Fruit fly (Drosophila melanogaster) whole organism, embryonic: ENCODE results near the gene CG32713.

Experiments used
- Blimp-1 ChIP-seq: fragments of 200-800 bp; sonication (Bioruptor generic); optimal IDR thresholded peaks from 3 replicates; lab custom pipeline; 2018; ENCODE audit warnings: missing biosample characterization, missing genetic modification characterization, mild to moderate bottlenecking, moderate library complexity, missing genetic modification reagents
- CG11696 ChIP-seq: fragments of 200-800 bp; sonication (Bioruptor generic); IDR thresholded peaks from 2 replicates; pipeline ENCODE4 v1.3.6; 2022; ENCODE audit warnings: missing biosample characterization, missing genetic modification characterization
- CG12104 ChIP-seq: fragments of 200-800 bp; sonication (Bioruptor generic); optimal IDR thresholded peaks from 3 replicates; lab custom pipeline; 2016; ENCODE audit warnings: missing biosample characterization, missing genetic modification characterization
- CG14441 ChIP-seq: fragments of 200-800 bp; sonication (Bioruptor generic); IDR thresholded peaks from 2 replicates; pipeline ENCODE4 v1.3.6; 2022; ENCODE audit warnings: missing biosample characterization, missing genetic modification characterization
- CG15073 ChIP-seq: fragments of 200-800 bp; sonication (Bioruptor generic); optimal IDR thresholded peaks from 2 replicates; lab custom pipeline; 2016; ENCODE audit warnings: missing biosample characterization, missing genetic modification characterization
- CG15269 ChIP-seq: fragments of 200-800 bp; sonication (Bioruptor generic); optimal IDR thresholded peaks from 2 replicates; lab custom pipeline; 2018; ENCODE audit warnings: missing biosample characterization, mild to moderate bottlenecking, missing genetic modification characterization, moderate library complexity
- CG1603 ChIP-seq: fragments of 200-800 bp; sonication (Bioruptor generic); optimal IDR thresholded peaks from 2 replicates; lab custom pipeline; 2019; ENCODE audit warnings: missing biosample characterization, mild to moderate bottlenecking, missing genetic modification characterization, moderate library complexity
- CG17328 ChIP-seq: fragments of 200-800 bp; sonication (Bioruptor generic); IDR thresholded peaks from 2 replicates; pipeline ENCODE4 v1.3.6; 2022; ENCODE audit warnings: missing biosample characterization, missing genetic modification characterization
- CG30403 ChIP-seq: fragments of 200-800 bp; sonication (Bioruptor generic); optimal IDR thresholded peaks from 3 replicates; lab custom pipeline; 2016; ENCODE audit warnings: missing biosample characterization, missing genetic modification characterization
- CG31365 ChIP-seq: fragments of 200-800 bp; sonication (Bioruptor generic); optimal IDR thresholded peaks from 2 replicates; lab custom pipeline; 2018; ENCODE audit warnings: missing biosample characterization, mild to moderate bottlenecking, missing genetic modification characterization
- CG32772 ChIP-seq: fragments of 200-800 bp; sonication (Bioruptor generic); IDR thresholded peaks from 2 replicates; pipeline ENCODE4 v1.3.6; 2022; ENCODE audit warnings: missing biosample characterization, missing genetic modification characterization
- CG4360 ChIP-seq: fragments of 200-800 bp; sonication (Bioruptor generic); IDR thresholded peaks from 2 replicates; pipeline ENCODE4 v1.3.6; 2022; ENCODE audit warnings: missing biosample characterization, missing genetic modification characterization
- CG6689 ChIP-seq: fragments of 200-800 bp; sonication (Bioruptor generic); IDR thresholded peaks from 2 replicates; pipeline ENCODE4 v1.3.6; 2022; ENCODE audit warnings: missing biosample characterization, missing genetic modification characterization
- CG7745 ChIP-seq: fragments of 200-800 bp; sonication (Bioruptor generic); optimal IDR thresholded peaks from 2 replicates; lab custom pipeline; 2018; ENCODE audit warnings: missing biosample characterization, mild to moderate bottlenecking, missing genetic modification characterization, moderate library complexity
- CG9797 ChIP-seq: fragments of 200-800 bp; sonication (Bioruptor generic); optimal IDR thresholded peaks from 3 replicates; lab custom pipeline; 2018; ENCODE audit warnings: missing biosample characterization, mild to moderate bottlenecking, missing genetic modification characterization
- CoRest ChIP-seq: fragments of 200-800 bp; sonication (Bioruptor generic); optimal IDR thresholded peaks from 3 replicates; lab custom pipeline; 2018; ENCODE audit warnings: missing biosample characterization, mild to moderate bottlenecking, missing genetic modification characterization, moderate library complexity
- D ChIP-seq, 2 experiments: fragments of 200-800 bp in 1 of 2; fragments of >200 bp in 1 of 2; sonication (Bioruptor generic) in 1 of 2; optimal IDR thresholded peaks; 2 replicates in 1 of 2; 3 replicates in 1 of 2; lab custom pipeline; 2017; ENCODE audit warnings: mild to moderate bottlenecking in 1 of 2, missing biosample characterization in 1 of 2, missing genetic modification characterization in 1 of 2, missing genetic modification reagents in 1 of 2
- Dref ChIP-seq: fragments of 200-800 bp; sonication (Bioruptor generic); IDR thresholded peaks from 2 replicates; pipeline ENCODE4 v1.3.6; 2022; ENCODE audit warnings: missing biosample characterization, missing genetic modification characterization
- E2f1 ChIP-seq: fragments of 200-800 bp; sonication (Bioruptor generic); IDR thresholded peaks from 2 replicates; pipeline ENCODE4 v1.3.6; 2022; ENCODE audit warnings: missing biosample characterization, missing genetic modification characterization
- H2.0 ChIP-seq: fragments of 200-800 bp; sonication (Bioruptor generic); IDR thresholded peaks from 2 replicates; pipeline ENCODE4 v1.3.6; 2022; ENCODE audit warnings: missing biosample characterization, missing genetic modification characterization
- HHEX ChIP-seq: fragments of 200-800 bp; sonication (Bioruptor generic); optimal IDR thresholded peaks from 3 replicates; lab custom pipeline; 2017; ENCODE audit warnings: missing biosample characterization, mild to moderate bottlenecking, missing genetic modification characterization, missing genetic modification reagents
- MESR4 ChIP-seq: fragments of 200-800 bp; sonication (Bioruptor generic); optimal IDR thresholded peaks from 2 replicates; lab custom pipeline; 2018; ENCODE audit warnings: missing biosample characterization, mild to moderate bottlenecking, missing genetic modification characterization, moderate library complexity
- Med ChIP-seq: fragments of 200-800 bp; sonication (Bioruptor generic); peaks from one replicate; lab custom pipeline; 2016; ENCODE audit warnings: missing biosample characterization, missing genetic modification characterization, mild to moderate bottlenecking, inconsistent platforms, moderate library complexity
- Mes4 ChIP-seq: fragments of 200-800 bp; sonication (Bioruptor generic); optimal IDR thresholded peaks from 2 replicates; lab custom pipeline; 2016; ENCODE audit warnings: missing biosample characterization, missing genetic modification characterization
- Mrtf ChIP-seq: fragments of 200-800 bp; sonication (Bioruptor generic); IDR thresholded peaks from 3 replicates; pipeline ENCODE4 v1.3.6; 2022; ENCODE audit warnings: missing biosample characterization, missing genetic modification characterization
- Oaz ChIP-seq: fragments of 200-800 bp; sonication (Bioruptor generic); IDR thresholded peaks from 2 replicates; pipeline ENCODE4 v1.3.6; 2022; ENCODE audit warnings: missing biosample characterization, missing genetic modification characterization
- Oli ChIP-seq: fragments of 200-800 bp; sonication (Bioruptor generic); optimal IDR thresholded peaks from 2 replicates; lab custom pipeline; 2018; ENCODE audit warnings: missing biosample characterization, mild to moderate bottlenecking, missing genetic modification characterization, moderate library complexity
- Stat92E ChIP-seq, 3 experiments: fragments of >200 bp in 2 of 3; fragments of 200-800 bp in 1 of 3; sonication (Bioruptor generic) in 1 of 3; optimal IDR thresholded peaks; 2 replicates each; lab custom pipeline; 2017 to 2019; ENCODE audit warnings: missing biosample characterization in 3 of 3, missing genetic modification characterization in 3 of 3, mild to moderate bottlenecking in 1 of 3, moderate library complexity in 1 of 3
- bab2 ChIP-seq: fragments of 200-800 bp; sonication (Bioruptor generic); optimal IDR thresholded peaks from 2 replicates; lab custom pipeline; 2016; ENCODE audit warnings: missing biosample characterization, missing genetic modification characterization
- cato ChIP-seq: fragments of 200-800 bp; sonication (Bioruptor generic); optimal IDR thresholded peaks from 2 replicates; lab custom pipeline; 2016; ENCODE audit warnings: missing biosample characterization, missing genetic modification characterization, borderline replicate concordance
- corto ChIP-seq: fragments of 200-800 bp; sonication (Bioruptor generic); optimal IDR thresholded peaks from 2 replicates; lab custom pipeline; 2016; ENCODE audit warnings: missing biosample characterization, mild to moderate bottlenecking, missing genetic modification characterization, moderate library complexity
- crol ChIP-seq: fragments of 200-800 bp; sonication (Bioruptor generic); IDR thresholded peaks from 2 replicates; pipeline ENCODE4 v1.3.6; 2022; ENCODE audit warnings: missing biosample characterization, missing genetic modification characterization
- dmrt11E ChIP-seq: fragments of 200-800 bp; sonication (Bioruptor generic); optimal IDR thresholded peaks from 3 replicates; lab custom pipeline; 2018; ENCODE audit warnings: missing biosample characterization, mild to moderate bottlenecking, missing genetic modification characterization, moderate library complexity
- gfzf ChIP-seq: fragments of 200-800 bp; sonication (Bioruptor generic); optimal IDR thresholded peaks from 2 replicates; lab custom pipeline; 2016; ENCODE audit warnings: missing biosample characterization, mild to moderate bottlenecking, missing genetic modification characterization, moderate library complexity
- gsb ChIP-seq: fragments of 200-800 bp; sonication (Bioruptor generic); IDR thresholded peaks from 2 replicates; pipeline ENCODE4 v1.3.6; 2022; ENCODE audit warnings: missing biosample characterization, missing genetic modification characterization
- gt ChIP-seq: fragments of 200-800 bp; sonication (Bioruptor generic); IDR thresholded peaks from 2 replicates; pipeline ENCODE4 v1.3.6; 2022; ENCODE audit warnings: missing biosample characterization, missing genetic modification characterization
- ind ChIP-seq: fragments of 200-800 bp; sonication (Bioruptor generic); optimal IDR thresholded peaks from 3 replicates; lab custom pipeline; 2016; ENCODE audit warnings: missing biosample characterization, missing genetic modification characterization
- jigr1 ChIP-seq: fragments of 200-800 bp; sonication (Bioruptor generic); IDR thresholded peaks from 3 replicates; pipeline ENCODE4 v1.3.6; 2022; ENCODE audit warnings: missing biosample characterization, missing genetic modification characterization
- lilli ChIP-seq: fragments of 200-800 bp; sonication (Bioruptor generic); optimal IDR thresholded peaks from 3 replicates; lab custom pipeline; 2016; ENCODE audit warnings: missing biosample characterization, missing genetic modification characterization
- nerfin-1 ChIP-seq: fragments of 200-800 bp; sonication (Bioruptor generic); optimal IDR thresholded peaks from 3 replicates; lab custom pipeline; 2019; ENCODE audit warnings: missing biosample characterization, mild to moderate bottlenecking, missing genetic modification characterization, moderate library complexity
- psq ChIP-seq: fragments of 200-800 bp; sonication (Bioruptor generic); optimal IDR thresholded peaks from 2 replicates; lab custom pipeline; 2017; ENCODE audit warnings: missing biosample characterization, missing genetic modification characterization
- sr ChIP-seq: fragments of 200-800 bp; sonication (Bioruptor generic); IDR thresholded peaks from 3 replicates; pipeline ENCODE4 v1.3.6; 2022; ENCODE audit warnings: missing biosample characterization, missing genetic modification characterization

Gene CG32713

DNA sequence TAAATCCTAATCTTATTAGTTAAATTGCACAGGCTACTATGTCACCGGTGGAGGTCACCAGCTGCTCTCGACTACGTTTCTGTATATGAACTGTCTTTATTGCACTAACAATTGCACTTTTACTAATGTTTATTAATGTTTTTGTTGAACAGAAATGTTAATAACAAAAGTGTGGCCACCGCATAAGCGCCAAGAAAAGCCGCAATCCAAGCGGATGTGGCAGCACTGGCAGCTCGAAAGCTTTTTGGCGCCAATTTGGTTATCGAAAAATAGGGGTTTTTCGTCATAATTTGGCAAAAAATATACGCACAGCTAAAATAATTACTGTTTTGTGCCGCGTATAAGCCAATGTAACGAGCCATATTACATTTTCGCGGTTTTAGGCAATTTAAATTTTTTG is 15.3 kb downstream of the CG32713 start, which contains the start of gene CG12123 (continued):
- TF ChIP-seq Stat92E (GFP tag; optimal IDR thresholded peaks at IDR 0.05; lab: Kevin White, UChicago): peak in 1 of 3 experiments; percentile 3
- TF ChIP-seq D (optimal IDR thresholded peaks at IDR 0.05; lab: Kevin White, UChicago): no peak
- TF ChIP-seq D (GFP tag; optimal IDR thresholded peaks at IDR 0.05; lab: Kevin White, UChicago): no peak
- TF ChIP-seq CG15073 (GFP tag; lab: Kevin White, UChicago): no peak
- TF ChIP-seq Oaz: no peak
- TF ChIP-seq jigr1 (GFP tag; lab: Robert Waterston, UW): no peak
- TF ChIP-seq Dref (GFP tag; lab: Robert Waterston, UW): peak; percentile 65
- TF ChIP-seq CG7745 (tag; lab: Kevin White, UChicago): no peak
- no peak for TF ChIP-seq CoRest (tag; lab: Kevin White, UChicago)
- no peak for TF ChIP-seq gsb
- TF ChIP-seq bab2: no peak
- no peak for TF ChIP-seq ind (GFP tag; lab: Kevin White, UChicago)
- TF ChIP-seq corto: no peak
- peak; percentile 76 for TF ChIP-seq gfzf (GFP tag; lab: Kevin White, UChicago)
- no peak for TF ChIP-seq CG11696 (GFP tag; lab: Robert Waterston, UW)
- no peak for TF ChIP-seq CG32772 (GFP tag; lab: Robert Waterston, UW)
- no peak for TF ChIP-seq CG12104 (GFP tag; lab: Kevin White, UChicago)
- TF ChIP-seq cato (GFP tag; lab: Kevin White, UChicago): no peak
- no peak for TF ChIP-seq CG30403 (GFP tag; lab: Kevin White, UChicago)
- TF ChIP-seq H2.0 (GFP tag; lab: Robert Waterston, UW): no peak
- TF ChIP-seq E2f1 (GFP tag; lab: Robert Waterston, UW): 0 out of 2 replicates have a peak, but pooled peaks have one; percentile 16
- no peak for TF ChIP-seq CG6689 (GFP tag; lab: Robert Waterston, UW)
- TF ChIP-seq lilli: no peak
- no peak for TF ChIP-seq Oli (tag; lab: Kevin White, UChicago)
- no peak for TF ChIP-seq HHEX (GFP tag; lab: Kevin White, UChicago)
- TF ChIP-seq CG14441: no peak
- no peak for TF ChIP-seq crol
- TF ChIP-seq dmrt11E (tag; lab: Kevin White, UChicago): no peak
- peak; percentile 24 for TF ChIP-seq Med (GFP tag; lab: Kevin White, UChicago)
- TF ChIP-seq gt (GFP tag; lab: Robert Waterston, UW): no peak
- TF ChIP-seq nerfin-1: no peak
- no peak for TF ChIP-seq CG31365 (tag; lab: Kevin White, UChicago)
- no peak for TF ChIP-seq Mes4 (GFP tag; lab: Kevin White, UChicago)
- peak; percentile 7 for TF ChIP-seq MESR4 (GFP tag; lab: Kevin White, UChicago)
- peak; percentile 7 for TF ChIP-seq CG1603 (tag; lab: Kevin White, UChicago)
- TF ChIP-seq sr (GFP tag; lab: Robert Waterston, UW): no peak
- TF ChIP-seq Mrtf (GFP tag; lab: Robert Waterston, UW): no peak
- TF ChIP-seq psq (GFP tag; lab: Kevin White, UChicago): no peak
- TF ChIP-seq CG17328 (GFP tag; lab: Robert Waterston, UW): no peak
- TF ChIP-seq Blimp-1 (GFP tag; lab: Kevin White, UChicago): no peak
- TF ChIP-seq CG15269 (tag; lab: Kevin White, UChicago): no peak
- TF ChIP-seq CG9797 (GFP tag; lab: Kevin White, UChicago): peak; percentile 25
- TF ChIP-seq CG4360 (GFP tag; lab: Robert Waterston, UW): no peak
